Fruit fly (Drosophila melanogaster): ENCODE data around the gene kdn.

- TF ChIP-seq Ets21C (GFP tag; optimal IDR thresholded peaks at IDR 0.05) (no peak), CG32006 (GFP tag; optimal IDR thresholded peaks at IDR 0.05) (peak; percentile 40), CG6163 (GFP tag; IDR thresholded peaks at IDR 0.05) (peak; percentile 32; the same call in 1 of the 3 replicates), vri (GFP tag; optimal IDR thresholded peaks at IDR 0.05) (peak; percentile 14), esn (GFP tag; optimal IDR thresholded peaks at IDR 0.05) (peak; percentile 46), CG8632 (GFP tag; optimal IDR thresholded peaks at IDR 0.05) (peak; percentile 28), CG8119 (GFP tag; IDR thresholded peaks at IDR 0.05) (0 out of 3 replicates have a peak, but pooled peaks have one; percentile 27), topi (GFP tag; optimal IDR thresholded peaks at IDR 0.05) (peak; percentile 55), pdm3 (GFP tag; optimal IDR thresholded peaks at IDR 0.05) (peak; percentile 33), acj6 (GFP tag; optimal IDR thresholded peaks at IDR 0.05) (peak; percentile 50), Met (GFP tag; optimal IDR thresholded peaks at IDR 0.05) (peak; percentile 53), CG6276 (GFP tag; optimal IDR thresholded peaks at IDR 0.05) (no peak), CG6792 (GFP tag; optimal IDR thresholded peaks at IDR 0.05) (peak; percentile 27)
Measured at dm6 chrX:6343323-6343722, 7.1 kb upstream of the kdn start.

All from whole organism, prepupa.